Worm (Caenorhabditis elegans): ENCODE measurements around the gene Y7A5A.6.

Gene Y7A5A.6

ce11 chrX:15773262-15773908, 26.1 kb downstream of the Y7A5A.6 start, which contains the start of gene Y7A5A.13:
TSS of gene Y7A5A.13 (plus strand) at chrX:15773858.
- TF ChIP-seq tbx-2 (tag; optimal IDR thresholded peaks at IDR 0.05) (no peak), egl-27 (tag; optimal IDR thresholded peaks at IDR 0.05) (no peak)

ce11 chrX:15772674-15773073, 26.8 kb downstream of the Y7A5A.6 start, which contains the start of gene Y7A5A.2:
TSS of gene Y7A5A.2 (minus strand) at chrX:15772735.
- no peak for TF ChIP-seq hlh-17 (GFP tag; optimal IDR thresholded peaks at IDR 0.05; ENCODE audit: borderline replicate concordance)
- TF ChIP-seq unc-130 (tag; optimal IDR thresholded peaks at IDR 0.05), result peak; percentile 5
- TF ChIP-seq elt-3 (tag; optimal IDR thresholded peaks at IDR 0.05), result peak in 1 of 6 experiments; percentile 12
- peak; percentile 1 for TF ChIP-seq snu-23 (GFP tag; optimal IDR thresholded peaks at IDR 0.05)
- no peak for TF ChIP-seq vab-15 (tag; optimal IDR thresholded peaks at IDR 0.05)
- peak; percentile 14 for TF ChIP-seq rnt-1 (tag; optimal IDR thresholded peaks at IDR 0.05)
- peak; percentile 21 for TF ChIP-seq lin-14 (GFP tag; optimal IDR thresholded peaks at IDR 0.05)
- TF ChIP-seq blmp-1 (tag; optimal IDR thresholded peaks at IDR 0.05), result peak; percentile 87

- no peak for TF ChIP-seq hlh-17 (GFP tag; optimal IDR thresholded peaks at IDR 0.05; ENCODE audit: borderline replicate concordance)
- peak; percentile 1 for TF ChIP-seq blmp-1 (tag; optimal IDR thresholded peaks at IDR 0.05)
- TF ChIP-seq elt-2 (tag; optimal IDR thresholded peaks at IDR 0.05), result peak; percentile 26
- no peak for TF ChIP-seq tbx-2 (tag; optimal IDR thresholded peaks at IDR 0.05)
- TF ChIP-seq ets-5 (GFP tag; IDR thresholded peaks at IDR 0.05), result no peak
- no peak for TF ChIP-seq nhr-77 (tag; optimal IDR thresholded peaks at IDR 0.05)
- TF ChIP-seq zag-1 (tag; optimal IDR thresholded peaks at IDR 0.05), result no peak
- no peak for TF ChIP-seq fkh-8 (tag; optimal IDR thresholded peaks at IDR 0.05)
- no peak for TF ChIP-seq nhr-28 (tag; optimal IDR thresholded peaks at IDR 0.05)
- no peak for TF ChIP-seq unc-30 (tag; optimal IDR thresholded peaks at IDR 0.05)
Observed at ce11 chrX:15771411-15771810, 28.1 kb downstream of the Y7A5A.6 start, which contains the start of gene Y7A5A.1. TSS of gene Y7A5A.1 (minus strand) at chrX:15771493.

- TF ChIP-seq aly-2 (tag; optimal IDR thresholded peaks at IDR 0.05), result no peak
- peak; percentile 36 for TF ChIP-seq snpc-4 (tag; optimal IDR thresholded peaks at IDR 0.05)
Observed at ce11 chrX:15770787-15771186, 28.7 kb downstream of the Y7A5A.6 start.

ce11 chrX:15769895-15770559, 29.5 kb downstream of the Y7A5A.6 start:
- TF ChIP-seq nhr-77 (tag; optimal IDR thresholded peaks at IDR 0.05) (no peak), nhr-12 (tag; optimal IDR thresholded peaks at IDR 0.05) (no peak), isw-1 (GFP tag; IDR thresholded peaks at IDR 0.05) (no peak), elt-2 (tag; optimal IDR thresholded peaks at IDR 0.05) (peak; percentile 67)

- TF ChIP-seq tbx-2 (tag; optimal IDR thresholded peaks at IDR 0.05) (no peak), snpc-4 (tag; optimal IDR thresholded peaks at IDR 0.05) (peak; percentile 20)
Observed at ce11 chrX:15768532-15768931, 31.0 kb downstream of the Y7A5A.6 start.

- TF ChIP-seq snpc-4 (tag; optimal IDR thresholded peaks at IDR 0.05) (peak; percentile 36), nhr-237 (tag; optimal IDR thresholded peaks at IDR 0.05) (no peak)
Observed at ce11 chrX:15766861-15767260, 32.6 kb downstream of the Y7A5A.6 start.

- no peak for TF ChIP-seq efl-1 (optimal IDR thresholded peaks at IDR 0.05)
- TF ChIP-seq efl-1 (GFP tag; optimal IDR thresholded peaks at IDR 0.05 in 1 of 2), result peak in 1 of 2 experiments; percentile 4
- TF ChIP-seq nhr-85 (tag), result peak; percentile 56
- TF ChIP-seq ceh-63 (GFP tag; optimal IDR thresholded peaks at IDR 0.05), result no peak
- no peak for TF ChIP-seq snpc-4 (tag; optimal IDR thresholded peaks at IDR 0.05)
- no peak for TF ChIP-seq egl-13 (tag; optimal IDR thresholded peaks at IDR 0.05)
Observed at ce11 chrX:15766147-15766546, 33.3 kb downstream of the Y7A5A.6 start, which contains the start of gene bus-17. TSS of gene bus-17 (minus strand) at chrX:15766354.

Data from whole organism, L1 larva.